Worm (Caenorhabditis elegans) whole organism, late embryonic: ENCODE measurements around the gene mltn-5.

Experiments used
- C38D4.7 ChIP-seq: fragments of 200-800 bp; sonication (Bioruptor generic); optimal IDR thresholded peaks from 2 replicates; lab custom pipeline; 2018; ENCODE audit warnings: mild to moderate bottlenecking, missing genetic modification characterization, moderate library complexity, missing compliant biosample characterization
- ceh-14 ChIP-seq: sonication (generic microtip); optimal IDR thresholded peaks from 2 replicates; lab custom pipeline; 2016; ENCODE audit warnings: missing genotype, missing genetic modification characterization, missing compliant biosample characterization
- ceh-30 ChIP-seq: fragments of 150-350 bp; optimal IDR thresholded peaks from 2 replicates; lab custom pipeline; 2014; ENCODE audit warnings: missing biosample characterization, missing genetic modification characterization
- ceh-31 ChIP-seq: sonication (generic microtip); optimal IDR thresholded peaks from 2 replicates; lab custom pipeline; 2016; ENCODE audit warnings: missing genetic modification characterization, missing compliant biosample characterization
- dve-1 ChIP-seq: sonication (generic microtip); optimal IDR thresholded peaks from 2 replicates; lab custom pipeline; 2017; ENCODE audit warnings: antibody characterized with exemption, mild to moderate bottlenecking, missing genetic modification characterization, missing compliant biosample characterization
- hlh-15 ChIP-seq: sonication (generic microtip); optimal IDR thresholded peaks from 2 replicates; lab custom pipeline; 2016; ENCODE audit warnings: missing genetic modification characterization, missing compliant biosample characterization
- hlh-30 ChIP-seq: sonication (generic microtip); optimal IDR thresholded peaks from 2 replicates; lab custom pipeline; 2017; ENCODE audit warnings: antibody characterized with exemption, missing genetic modification characterization, missing compliant biosample characterization; ENCODE audit not compliant: insufficient read depth
- hlh-6 ChIP-seq: sonication (generic microtip); optimal IDR thresholded peaks from 2 replicates; lab custom pipeline; 2016; ENCODE audit warnings: missing genotype, missing genetic modification characterization, missing compliant biosample characterization
- hlh-8 ChIP-seq: sonication (generic microtip); optimal IDR thresholded peaks from 2 replicates; lab custom pipeline; 2016; ENCODE audit warnings: missing genotype, missing genetic modification characterization, missing compliant biosample characterization
- nfya-1 ChIP-seq: sonication (generic microtip); optimal IDR thresholded peaks from 2 replicates; lab custom pipeline; 2017; ENCODE audit warnings: missing genetic modification characterization, mild to moderate bottlenecking, missing compliant biosample characterization, antibody characterized with exemption, moderate library complexity
- nhr-11 ChIP-seq: fragments of 150-350 bp; optimal IDR thresholded peaks from 2 replicates; lab custom pipeline; 2014; ENCODE audit warnings: missing biosample characterization, missing genetic modification characterization
- pag-3 ChIP-seq: sonication (generic microtip); optimal IDR thresholded peaks from 2 replicates; lab custom pipeline; 2016; ENCODE audit warnings: missing compliant biosample characterization, missing genetic modification characterization, borderline replicate concordance
- sox-4 ChIP-seq: sonication (generic microtip); optimal IDR thresholded peaks from 2 replicates; lab custom pipeline; 2017; ENCODE audit warnings: mild to moderate bottlenecking, missing genetic modification characterization, inconsistent platforms, missing compliant biosample characterization

DNA sequence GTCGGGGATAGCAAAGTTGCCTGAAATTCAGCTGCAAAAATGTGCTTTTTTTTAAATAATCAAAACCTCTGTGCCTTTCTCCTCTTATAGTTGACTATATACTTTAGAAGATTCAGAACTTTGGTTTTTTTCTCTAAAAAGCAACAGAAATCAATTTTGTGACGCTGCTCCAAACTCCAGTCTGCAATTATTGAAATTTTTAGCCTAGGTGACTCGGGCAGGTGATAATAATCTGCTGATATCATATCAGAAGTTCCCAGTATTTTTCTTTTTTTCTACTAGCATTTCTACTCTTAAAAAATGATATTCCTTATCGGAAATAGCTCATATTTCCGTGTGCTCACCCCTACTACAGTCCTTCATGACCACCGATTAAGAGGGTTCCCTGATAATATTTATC is 24.3 kb downstream of the mltn-5 start, which contains the start of gene sre-44:
- TF ChIP-seq nfya-1 (tag; lab: Kevin White, UChicago): no peak
- no peak for TF ChIP-seq C38D4.7 (GFP tag; lab: Kevin White, UChicago)
- no peak for TF ChIP-seq nhr-11
- TF ChIP-seq dve-1 (tag; lab: Kevin White, UChicago): no peak
- no peak for TF ChIP-seq sox-4 (tag; lab: Kevin White, UChicago)
- no peak for TF ChIP-seq ceh-14 (tag; lab: Kevin White, UChicago)
- no peak for TF ChIP-seq hlh-15 (tag; lab: Kevin White, UChicago)
- no peak for TF ChIP-seq ceh-30 (tag; lab: Kevin White, UChicago)
- TF ChIP-seq hlh-8 (tag; lab: Kevin White, UChicago): no peak
- no peak for TF ChIP-seq hlh-6 (tag; lab: Kevin White, UChicago)
- no peak for TF ChIP-seq pag-3 (tag; lab: Kevin White, UChicago)
- TF ChIP-seq hlh-30 (tag; lab: Kevin White, UChicago): no peak
- TF ChIP-seq ceh-31 (tag; lab: Kevin White, UChicago): no peak
